Fruit fly (Drosophila melanogaster) whole organism, embryonic: ENCODE measurements around the gene SP555.

ENCODE experiments used
- CG10654 ChIP-seq: fragments of 200-800 bp; sonication (Bioruptor generic); optimal IDR thresholded peaks from 2 replicates; lab custom pipeline; 2016; ENCODE audit warnings: missing biosample characterization, missing genetic modification characterization
- CG10979 ChIP-seq: fragments of 200-800 bp; sonication (Bioruptor generic); optimal IDR thresholded peaks from 2 replicates; lab custom pipeline; 2018; ENCODE audit warnings: missing biosample characterization, mild to moderate bottlenecking, missing genetic modification characterization, moderate library complexity
- CG11085 ChIP-seq: fragments of 200-800 bp; sonication (Bioruptor generic); IDR thresholded peaks from 2 replicates; pipeline ENCODE4 v1.3.6; 2022; ENCODE audit warnings: missing biosample characterization, missing genetic modification characterization
- CG12299 ChIP-seq: fragments of 200-800 bp; sonication (Bioruptor generic); optimal IDR thresholded peaks from 2 replicates; lab custom pipeline; 2018; ENCODE audit warnings: missing biosample characterization, mild to moderate bottlenecking, missing genetic modification characterization
- CG13287 ChIP-seq: fragments of 200-800 bp; sonication (Bioruptor generic); IDR thresholded peaks from 2 replicates; pipeline ENCODE4 v1.3.6; 2022; ENCODE audit warnings: missing biosample characterization, missing genetic modification characterization; ENCODE audit not compliant: partially characterized antibody
- CG13624 ChIP-seq: fragments of 200-800 bp; sonication (Bioruptor generic); optimal IDR thresholded peaks from 2 replicates; lab custom pipeline; 2016; ENCODE audit warnings: missing biosample characterization, missing genetic modification characterization
- CG1647 ChIP-seq: fragments of 200-800 bp; sonication (Bioruptor generic); optimal IDR thresholded peaks from 3 replicates; lab custom pipeline; 2016; ENCODE audit warnings: missing biosample characterization, missing genetic modification characterization
- CG17328 ChIP-seq: fragments of 200-800 bp; sonication (Bioruptor generic); IDR thresholded peaks from 2 replicates; pipeline ENCODE4 v1.3.6; 2022; ENCODE audit warnings: missing biosample characterization, missing genetic modification characterization
- CG18011 ChIP-seq: fragments of 200-800 bp; sonication (Bioruptor generic); optimal IDR thresholded peaks from 2 replicates; lab custom pipeline; 2017; ENCODE audit warnings: missing biosample characterization, missing genetic modification characterization, mild to moderate bottlenecking, moderate library complexity, missing genotype
- CG2202 ChIP-seq: fragments of 200-800 bp; sonication (Bioruptor generic); optimal IDR thresholded peaks from 2 replicates; lab custom pipeline; 2018; ENCODE audit warnings: missing biosample characterization, mild to moderate bottlenecking, missing genetic modification characterization
- CG2712 ChIP-seq: fragments of 200-800 bp; optimal IDR thresholded peaks from 3 replicates; lab custom pipeline; 2019; ENCODE audit warnings: missing biosample characterization, mild to moderate bottlenecking, missing genetic modification characterization, moderate library complexity
- CG2889 ChIP-seq: fragments of 200-800 bp; sonication (Bioruptor generic); IDR thresholded peaks from 3 replicates; pipeline ENCODE4 v1.3.6; 2022; ENCODE audit warnings: missing biosample characterization, missing genetic modification characterization
- CG3163 ChIP-seq: fragments of 200-800 bp; sonication (Bioruptor generic); optimal IDR thresholded peaks from 3 replicates; lab custom pipeline; 2016; ENCODE audit warnings: missing biosample characterization, missing genetic modification characterization
- CG32767 ChIP-seq: fragments of 200-800 bp; sonication (Bioruptor generic); IDR thresholded peaks from 2 replicates; pipeline ENCODE4 v1.3.6; 2022; ENCODE audit warnings: missing biosample characterization, missing genetic modification characterization
- CG33557 ChIP-seq: fragments of 200-800 bp; sonication (Bioruptor generic); optimal IDR thresholded peaks from 2 replicates; lab custom pipeline; 2019; ENCODE audit warnings: missing biosample characterization, mild to moderate bottlenecking, missing genetic modification characterization, moderate library complexity
- CG34224 ChIP-seq: fragments of 200-800 bp; sonication (Bioruptor generic); IDR thresholded peaks from 3 replicates; pipeline ENCODE4 v1.3.6; 2022; ENCODE audit warnings: missing biosample characterization, missing genetic modification characterization; ENCODE audit not compliant: partially characterized antibody
- CG34422 ChIP-seq: fragments of 200-800 bp; sonication (Bioruptor generic); IDR thresholded peaks from 3 replicates; pipeline ENCODE4 v1.3.6; 2022; ENCODE audit warnings: missing biosample characterization, missing genetic modification characterization
- CG4820 ChIP-seq: fragments of 200-800 bp; sonication (Bioruptor generic); optimal IDR thresholded peaks from 3 replicates; lab custom pipeline; 2016; ENCODE audit warnings: missing biosample characterization, missing genetic modification characterization
- CG6683 ChIP-seq: fragments of 200-800 bp; sonication (Bioruptor generic); optimal IDR thresholded peaks from 2 replicates; lab custom pipeline; 2017; ENCODE audit warnings: missing biosample characterization, mild to moderate bottlenecking, missing genetic modification characterization, missing genetic modification reagents
- CG8765 ChIP-seq: fragments of 200-800 bp; sonication (Bioruptor generic); IDR thresholded peaks from 2 replicates; pipeline ENCODE4 v1.3.6; 2022; ENCODE audit warnings: missing biosample characterization, missing genetic modification characterization
- CG9727 ChIP-seq: fragments of 200-800 bp; sonication (Bioruptor generic); optimal IDR thresholded peaks from 3 replicates; lab custom pipeline; 2017; ENCODE audit warnings: missing biosample characterization, mild to moderate bottlenecking, missing genetic modification characterization
- CTCF ChIP-seq: fragments of 200-800 bp; sonication (Bioruptor generic); optimal IDR thresholded peaks from 2 replicates; lab custom pipeline; 2017; ENCODE audit warnings: missing biosample characterization, mild to moderate bottlenecking, missing genetic modification characterization, moderate library complexity
- Camta ChIP-seq: fragments of 200-800 bp; sonication (Bioruptor generic); optimal IDR thresholded peaks from 2 replicates; lab custom pipeline; 2016; ENCODE audit warnings: missing biosample characterization, missing genetic modification characterization
- D19B ChIP-seq: fragments of 200-800 bp; sonication (Bioruptor generic); optimal IDR thresholded peaks from 2 replicates; lab custom pipeline; 2017; ENCODE audit warnings: missing biosample characterization, mild to moderate bottlenecking, missing genetic modification characterization
- Dad ChIP-seq: fragments of 200-800 bp; sonication (Bioruptor generic); optimal IDR thresholded peaks from 3 replicates; lab custom pipeline; 2016; ENCODE audit warnings: missing biosample characterization, missing genetic modification characterization
- Dip3 ChIP-seq: fragments of 200-800 bp; sonication (Bioruptor generic); optimal IDR thresholded peaks from 3 replicates; lab custom pipeline; 2016; ENCODE audit warnings: missing biosample characterization, missing genetic modification characterization
- E2f1 ChIP-seq: fragments of 200-800 bp; sonication (Bioruptor generic); IDR thresholded peaks from 2 replicates; pipeline ENCODE4 v1.3.6; 2022; ENCODE audit warnings: missing biosample characterization, missing genetic modification characterization
- Ets97D ChIP-seq: fragments of 200-800 bp; sonication (Bioruptor generic); optimal IDR thresholded peaks from 3 replicates; lab custom pipeline; 2016; ENCODE audit warnings: missing biosample characterization, missing genetic modification characterization
- Fer1 ChIP-seq: fragments of 200-800 bp; sonication (Bioruptor generic); optimal IDR thresholded peaks from 2 replicates; lab custom pipeline; 2017; ENCODE audit warnings: missing biosample characterization, mild to moderate bottlenecking, missing genetic modification characterization
- Fer2 ChIP-seq: fragments of 200-800 bp; sonication (Bioruptor generic); optimal IDR thresholded peaks from 2 replicates; lab custom pipeline; 2018; ENCODE audit warnings: missing biosample characterization, mild to moderate bottlenecking, missing genetic modification characterization, moderate library complexity
- Hr78 ChIP-seq, 2 experiments: fragments of 200-800 bp in 1 of 2; fragments of >200 bp in 1 of 2; sonication (Bioruptor generic) in 1 of 2; optimal IDR thresholded peaks; 2 replicates each; lab custom pipeline; 2017 to 2019; ENCODE audit warnings: missing biosample characterization in 2 of 2, missing genetic modification characterization in 2 of 2, mild to moderate bottlenecking in 1 of 2, moderate library complexity in 1 of 2
- Oli ChIP-seq: fragments of 200-800 bp; sonication (Bioruptor generic); optimal IDR thresholded peaks from 2 replicates; lab custom pipeline; 2018; ENCODE audit warnings: missing biosample characterization, mild to moderate bottlenecking, missing genetic modification characterization, moderate library complexity
- Opbp ChIP-seq: fragments of 200-800 bp; sonication (Bioruptor generic); IDR thresholded peaks from 3 replicates; pipeline ENCODE4 v1.3.6; 2022; ENCODE audit warnings: missing biosample characterization, missing genetic modification characterization; ENCODE audit not compliant: partially characterized antibody
- Ravus ChIP-seq: fragments of 200-800 bp; sonication (Bioruptor generic); IDR thresholded peaks from 2 replicates; pipeline ENCODE4 v1.3.6; 2022; ENCODE audit warnings: missing biosample characterization, missing genetic modification characterization
- ac ChIP-seq: fragments of 200-800 bp; sonication (Bioruptor generic); optimal IDR thresholded peaks from 3 replicates; lab custom pipeline; 2017; ENCODE audit warnings: missing biosample characterization, mild to moderate bottlenecking, missing genetic modification characterization
- btn ChIP-seq: fragments of 200-800 bp; sonication (Bioruptor generic); optimal IDR thresholded peaks from 2 replicates; lab custom pipeline; 2016; ENCODE audit warnings: missing biosample characterization, missing genetic modification characterization
- cas ChIP-seq: fragments of 200-800 bp; sonication (Bioruptor generic); IDR thresholded peaks from 2 replicates; pipeline ENCODE4 v1.3.6; 2022; ENCODE audit warnings: missing biosample characterization, missing genetic modification characterization
- ci ChIP-seq: fragments of 200-800 bp; sonication (Bioruptor generic); IDR thresholded peaks from 3 replicates; pipeline ENCODE4 v1.3.6; 2022; ENCODE audit warnings: missing biosample characterization, missing genetic modification characterization
- fru ChIP-seq: fragments of >200 bp; optimal IDR thresholded peaks from 2 replicates; lab custom pipeline; 2017
- gt ChIP-seq: fragments of 200-800 bp; sonication (Bioruptor generic); IDR thresholded peaks from 2 replicates; pipeline ENCODE4 v1.3.6; 2022; ENCODE audit warnings: missing biosample characterization, missing genetic modification characterization
- jumu ChIP-seq: fragments of 200-800 bp; sonication (Bioruptor generic); optimal IDR thresholded peaks from 3 replicates; lab custom pipeline; 2016; ENCODE audit warnings: missing biosample characterization, missing genetic modification characterization
- lmd ChIP-seq: fragments of 200-800 bp; sonication (Bioruptor generic); IDR thresholded peaks from 2 replicates; pipeline ENCODE4 v1.3.6; 2022; ENCODE audit warnings: missing biosample characterization, missing genetic modification characterization
- lola ChIP-seq, 3 experiments: fragments of >200 bp in 2 of 3; fragments of 200-800 bp in 1 of 3; sonication (Bioruptor generic) in 1 of 3; optimal IDR thresholded peaks; 2 replicates each; lab custom pipeline; 2017 to 2019; ENCODE audit warnings: missing biosample characterization in 3 of 3, missing genetic modification characterization in 3 of 3, mild to moderate bottlenecking in 1 of 3, moderate library complexity in 1 of 3
- mam ChIP-seq: fragments of 200-800 bp; sonication (Bioruptor generic); optimal IDR thresholded peaks from 3 replicates; lab custom pipeline; 2016; ENCODE audit warnings: missing biosample characterization, missing genetic modification characterization
- nau ChIP-seq: fragments of 200-800 bp; sonication (Bioruptor generic); optimal IDR thresholded peaks from 3 replicates; lab custom pipeline; 2017; ENCODE audit warnings: missing biosample characterization, mild to moderate bottlenecking, missing genetic modification characterization, missing genetic modification reagents
- pita ChIP-seq: fragments of 200-800 bp; sonication (Bioruptor generic); optimal IDR thresholded peaks from 2 replicates; lab custom pipeline; 2017; ENCODE audit warnings: missing biosample characterization, mild to moderate bottlenecking, missing genetic modification characterization
- sd ChIP-seq: fragments of 200-800 bp; sonication (Bioruptor generic); optimal IDR thresholded peaks from 3 replicates; lab custom pipeline; 2018; ENCODE audit warnings: missing biosample characterization, mild to moderate bottlenecking, missing genetic modification characterization, moderate library complexity
- sim ChIP-seq: fragments of 200-800 bp; sonication (Bioruptor generic); IDR thresholded peaks from 2 replicates; pipeline ENCODE4 v1.3.6; 2022; ENCODE audit warnings: missing biosample characterization, missing genetic modification characterization
- sisA ChIP-seq: fragments of 200-800 bp; sonication (Bioruptor generic); IDR thresholded peaks from 2 replicates; pipeline ENCODE4 v1.3.6; 2022; ENCODE audit warnings: missing biosample characterization, missing genetic modification characterization
- sug ChIP-seq: fragments of 200-800 bp; optimal IDR thresholded peaks from 2 replicates; lab custom pipeline; 2019; ENCODE audit warnings: missing biosample characterization, mild to moderate bottlenecking, missing genetic modification characterization, moderate library complexity
- vvl ChIP-seq: fragments of 200-800 bp; sonication (Bioruptor generic); IDR thresholded peaks from 2 replicates; pipeline ENCODE4 v1.3.6; 2022; ENCODE audit warnings: missing biosample characterization, missing genetic modification characterization
- yki ChIP-seq: fragments of >200 bp; optimal IDR thresholded peaks from 3 replicates; lab custom pipeline; 2018

The SP555 gene

DNA sequence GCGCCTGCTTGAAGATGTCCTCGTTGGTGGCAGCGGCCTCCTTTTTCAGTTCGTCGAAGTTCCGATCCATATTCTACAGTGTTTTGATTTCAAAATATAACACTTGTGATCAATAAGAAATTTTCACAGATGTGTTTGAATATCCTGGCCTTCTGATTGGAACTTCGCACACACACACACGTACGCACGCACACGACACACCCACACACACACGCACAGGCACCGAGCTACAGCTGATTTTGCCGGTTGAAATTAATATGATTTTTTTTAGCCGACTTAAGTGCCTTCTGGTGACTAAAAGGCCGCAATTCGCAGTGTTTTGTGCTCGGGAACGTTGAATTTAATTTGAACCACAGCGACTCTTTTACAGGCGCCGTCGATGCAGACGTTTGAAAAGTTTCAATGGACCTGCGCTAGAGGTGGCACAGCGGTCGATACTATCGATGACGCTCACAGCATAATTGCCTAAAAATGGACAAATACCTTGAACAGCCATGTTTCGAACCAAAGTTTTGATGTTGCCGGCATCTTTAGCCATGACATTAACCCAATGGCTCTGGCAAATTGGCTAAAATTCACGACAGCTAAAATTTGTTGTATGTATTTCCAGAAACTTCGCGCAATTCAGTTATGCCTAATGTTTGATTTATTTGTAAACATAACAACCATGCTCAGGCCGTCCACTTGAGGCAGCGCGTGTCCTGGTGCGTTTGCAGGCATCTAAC lies 28.0 kb upstream of the SP555 start, which contains the start of gene Rtnl1 (continued):
- peak; percentile 49; the same call in 2 of the 3 replicates for TF ChIP-seq CG34422 (GFP tag; lab: Robert Waterston, UW)
- TF ChIP-seq CG4820 = no peak
- no peak; the same call in 1 of the 2 replicates for TF ChIP-seq sisA (GFP tag; lab: Robert Waterston, UW)
- TF ChIP-seq pita (GFP tag; lab: Kevin White, UChicago) = peak; percentile 93
- peak; percentile 60 for TF ChIP-seq CG2712
- TF ChIP-seq CG1647 (GFP tag; lab: Kevin White, UChicago) = peak; percentile 43
- no peak for TF ChIP-seq lmd (GFP tag; lab: Robert Waterston, UW)
- TF ChIP-seq CG10979 (tag; lab: Kevin White, UChicago) = peak; percentile 17
- TF ChIP-seq CTCF (GFP tag; lab: Kevin White, UChicago) = peak; percentile 78
- no peak for TF ChIP-seq Hr78 (GFP tag; optimal IDR thresholded peaks at IDR 0.05; lab: Kevin White, UChicago)
- no peak for TF ChIP-seq CG6683 (GFP tag; lab: Kevin White, UChicago)
- TF ChIP-seq cas (GFP tag; lab: Robert Waterston, UW) = no peak
- TF ChIP-seq Camta (GFP tag; lab: Kevin White, UChicago) = no peak
- peak; percentile 95 for TF ChIP-seq Opbp (GFP tag; lab: Robert Waterston, UW)
- peak; percentile 25 for TF ChIP-seq CG9727 (GFP tag; lab: Kevin White, UChicago)
- no peak for TF ChIP-seq CG2889
- TF ChIP-seq gt (GFP tag; lab: Robert Waterston, UW) = no peak
- no peak for TF ChIP-seq E2f1 (GFP tag; lab: Robert Waterston, UW)
- no peak for TF ChIP-seq Fer2
- no peak for TF ChIP-seq ac (GFP tag; lab: Kevin White, UChicago)
- no peak for TF ChIP-seq CG2202 (tag; lab: Kevin White, UChicago)
- peak; percentile 71 for TF ChIP-seq CG13624 (GFP tag; lab: Kevin White, UChicago)
- TF ChIP-seq sug (tag; lab: Kevin White, UChicago) = peak; percentile 63
- TF ChIP-seq CG17328 (GFP tag; lab: Robert Waterston, UW) = no peak
- TF ChIP-seq sim = no peak
- no peak for TF ChIP-seq btn
- no peak for TF ChIP-seq yki (lab: Kevin White, UChicago)
- no peak for TF ChIP-seq CG3163 (GFP tag; lab: Kevin White, UChicago)
- peak; percentile 11 for TF ChIP-seq Dip3 (GFP tag; lab: Kevin White, UChicago)
- no peak for TF ChIP-seq Oli (tag; lab: Kevin White, UChicago)
- TF ChIP-seq sd (tag; lab: Kevin White, UChicago) = peak; percentile 88
- TF ChIP-seq CG11085 (GFP tag; lab: Robert Waterston, UW) = no peak
- no peak for TF ChIP-seq CG33557 (GFP tag; lab: Kevin White, UChicago)
- no peak for TF ChIP-seq lola (GFP tag; optimal IDR thresholded peaks at IDR 0.05; lab: Kevin White, UChicago)
- TF ChIP-seq CG18011 (GFP tag; lab: Kevin White, UChicago) = no peak
- no peak for TF ChIP-seq CG10654 (GFP tag; lab: Kevin White, UChicago)

DNA sequence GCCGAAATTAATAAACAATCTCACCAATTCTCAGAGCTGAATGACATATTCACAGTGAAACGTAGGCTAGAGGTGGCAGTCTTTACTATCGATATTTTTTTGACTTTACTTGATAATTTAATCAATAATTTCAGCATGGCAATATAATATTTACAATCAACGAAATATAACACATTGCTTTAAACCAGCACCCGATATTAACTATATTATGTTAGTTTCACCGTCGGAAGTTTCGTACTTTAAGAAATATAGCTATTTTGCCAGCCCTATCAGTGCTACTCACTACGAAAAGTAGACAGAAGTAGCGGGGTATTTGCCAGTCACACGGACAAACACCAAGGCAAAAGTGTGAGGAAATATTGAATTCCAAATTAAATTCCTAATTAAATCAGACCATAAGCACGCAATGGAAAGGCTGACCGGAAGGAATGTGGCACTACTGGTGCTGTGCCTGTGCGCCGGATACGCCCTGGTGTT lies 26.7 kb upstream of the SP555 start, which contains the start of the genes CG31917, Tfb5 and SelT:
Gene CG31917 (minus strand): TSS at position 51 of the 477 bp plus-strand sequence.
Gene Tfb5 (minus strand): TSS at position 51 of the 477 bp plus-strand sequence.
Gene SelT (plus strand): TSS at position 139 of the 477 bp plus-strand sequence.
- TF ChIP-seq CG34224 (GFP tag; lab: Robert Waterston, UW) (peak; percentile 74), CG4820 (peak; percentile 24), D19B (GFP tag; lab: Kevin White, UChicago) (no peak), Ravus (GFP tag; lab: Robert Waterston, UW) (no peak), ci (GFP tag; lab: Robert Waterston, UW) (no peak), fru (lab: Kevin White, UChicago) (no peak), vvl (GFP tag; lab: Robert Waterston, UW) (peak; percentile 62), Dad (GFP tag; lab: Kevin White, UChicago) (peak; percentile 65), Fer1 (GFP tag; lab: Kevin White, UChicago) (no peak), mam (GFP tag; lab: Kevin White, UChicago) (peak; percentile 68), CG12299 (peak; percentile 59), jumu (GFP tag; lab: Kevin White, UChicago) (peak; percentile 46), CG32767 (GFP tag; lab: Robert Waterston, UW) (no peak), nau (GFP tag; lab: Kevin White, UChicago) (no peak), Ets97D (peak; percentile 65), CG13287 (GFP tag; lab: Robert Waterston, UW) (peak; percentile 85), CG8765 (no peak)
